Fruit fly (Drosophila melanogaster) whole organism, prepupa: ENCODE results near the gene CG42329.

Source experiments
- Blimp-1 ChIP-seq: fragments of 200-800 bp; sonication (Bioruptor generic); optimal IDR thresholded peaks from 3 replicates; lab custom pipeline; 2017; ENCODE audit warnings: missing biosample characterization, missing genetic modification characterization, mild to moderate bottlenecking, moderate library complexity, missing genetic modification reagents
- CG11294 ChIP-seq: fragments of 200-800 bp; sonication (Bioruptor generic); IDR thresholded peaks from 2 replicates; pipeline ENCODE4 v1.3.6; 2022; ENCODE audit warnings: missing biosample characterization, missing genetic modification characterization
- CG1621 ChIP-seq: fragments of 200-800 bp; sonication (Bioruptor generic); optimal IDR thresholded peaks from 3 replicates; lab custom pipeline; 2018; ENCODE audit warnings: missing biosample characterization, mild to moderate bottlenecking, missing genetic modification characterization
- CG7368 ChIP-seq: fragments of 200-800 bp; sonication (Bioruptor generic); optimal IDR thresholded peaks from 3 replicates; lab custom pipeline; 2016; ENCODE audit warnings: missing biosample characterization, missing genetic modification characterization
- CG8119 ChIP-seq: fragments of 200-800 bp; sonication (Bioruptor generic); IDR thresholded peaks from 3 replicates; pipeline ENCODE4 v1.3.6; 2022; ENCODE audit warnings: missing biosample characterization, missing genetic modification characterization
- Ets21C ChIP-seq: fragments of 200-800 bp; sonication (Bioruptor generic); optimal IDR thresholded peaks from 3 replicates; lab custom pipeline; 2016; ENCODE audit warnings: missing biosample characterization, missing genetic modification characterization
- Sox14 ChIP-seq: fragments of 200-800 bp; sonication (Bioruptor generic); optimal IDR thresholded peaks from 3 replicates; lab custom pipeline; 2016; ENCODE audit warnings: missing biosample characterization, missing genetic modification characterization
- achi ChIP-seq: fragments of 200-800 bp; sonication (Bioruptor generic); optimal IDR thresholded peaks from 3 replicates; lab custom pipeline; 2016; ENCODE audit warnings: missing biosample characterization, missing genetic modification characterization
- dsx ChIP-seq: fragments of 200-800 bp; optimal IDR thresholded peaks from 3 replicates; lab custom pipeline; 2019; ENCODE audit warnings: missing biosample characterization, mild to moderate bottlenecking, missing genetic modification characterization, moderate library complexity; ENCODE audit not compliant: poor library complexity, severe bottlenecking
- esn ChIP-seq: fragments of 200-800 bp; sonication (Bioruptor generic); optimal IDR thresholded peaks from 2 replicates; lab custom pipeline; 2016; ENCODE audit warnings: missing biosample characterization, mild to moderate bottlenecking, missing genetic modification characterization, moderate library complexity
- fd85E ChIP-seq: fragments of 200-800 bp; sonication (Bioruptor generic); optimal IDR thresholded peaks from 3 replicates; lab custom pipeline; 2016; ENCODE audit warnings: missing biosample characterization, missing genetic modification characterization
- fkh ChIP-seq: fragments of 200-800 bp; sonication (Bioruptor generic); optimal IDR thresholded peaks from 3 replicates; lab custom pipeline; 2017; ENCODE audit warnings: missing biosample characterization, mild to moderate bottlenecking, missing genetic modification characterization, moderate library complexity
- spab ChIP-seq: fragments of 200-800 bp; sonication (Bioruptor generic); optimal IDR thresholded peaks from 2 replicates; lab custom pipeline; 2017; ENCODE audit warnings: missing biosample characterization, mild to moderate bottlenecking, missing genetic modification characterization, missing genetic modification reagents
- topi ChIP-seq: fragments of 200-800 bp; sonication (Bioruptor generic); optimal IDR thresholded peaks from 3 replicates; lab custom pipeline; 2016; ENCODE audit warnings: missing biosample characterization, missing genetic modification characterization

DNA sequence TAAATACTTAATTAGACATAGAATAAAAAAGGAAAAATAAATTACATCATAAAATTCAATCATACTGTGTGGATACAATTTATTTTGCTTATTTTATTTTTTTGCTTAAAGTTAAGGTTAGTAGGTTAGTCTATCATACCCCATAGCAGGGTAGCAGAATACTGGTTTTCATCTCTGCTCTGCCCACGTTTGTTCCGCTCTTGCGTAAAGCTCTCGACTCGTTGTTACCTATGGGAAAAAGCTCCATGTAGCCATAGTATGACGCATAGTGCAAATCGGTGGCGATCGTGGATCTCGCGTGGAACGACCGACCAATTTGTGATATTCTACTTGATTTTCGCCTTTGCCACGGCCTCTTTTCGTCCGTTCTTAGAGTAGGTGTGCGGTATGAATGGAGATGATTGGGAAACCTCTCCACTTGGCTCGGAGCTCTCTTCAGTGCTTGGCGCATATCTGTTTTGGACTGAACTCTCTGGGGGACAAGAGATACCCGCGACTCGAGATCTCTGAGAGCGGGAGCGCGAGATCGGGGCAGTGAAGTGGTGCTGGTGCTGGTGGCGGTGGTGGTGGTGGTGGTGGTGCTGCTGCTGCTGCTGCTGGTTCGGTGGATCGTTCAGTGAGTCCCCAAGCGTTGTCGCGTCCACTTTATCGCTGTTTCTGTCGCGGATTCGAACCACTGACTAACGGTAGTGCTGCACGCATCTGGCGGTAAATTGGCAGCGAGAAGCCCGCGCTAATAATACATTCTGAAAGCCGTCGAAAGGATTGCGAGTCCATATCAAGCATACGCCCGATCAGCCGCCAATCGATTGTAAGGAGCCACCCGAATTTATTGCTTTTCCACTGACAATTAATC is 33.2 kb upstream of the CG42329 start, which contains the start of gene CG5001:
- no peak for TF ChIP-seq Sox14
- peak; percentile 88 for TF ChIP-seq CG8119 (GFP tag; lab: Robert Waterston, UW)
- TF ChIP-seq CG11294 (GFP tag; lab: Robert Waterston, UW) = peak; percentile 83
- TF ChIP-seq esn = peak; percentile 87
- TF ChIP-seq CG7368 = peak; percentile 3
- no peak for TF ChIP-seq Ets21C (GFP tag; lab: Kevin White, UChicago)
- TF ChIP-seq dsx (GFP tag; lab: Kevin White, UChicago) = peak; percentile 76
- peak; percentile 44 for TF ChIP-seq CG1621 (tag; lab: Kevin White, UChicago)
- TF ChIP-seq topi (GFP tag; lab: Kevin White, UChicago) = no peak
- TF ChIP-seq fd85E (GFP tag; lab: Kevin White, UChicago) = no peak
- peak; percentile 72 for TF ChIP-seq achi (GFP tag; lab: Kevin White, UChicago)
- TF ChIP-seq Blimp-1 = no peak
- peak; percentile 65 for TF ChIP-seq spab (GFP tag; lab: Kevin White, UChicago)
- no peak for TF ChIP-seq fkh (GFP tag; lab: Kevin White, UChicago)
